Worm (Caenorhabditis elegans) whole organism, L4 larva: Measurements from ENCODE around the gene abhd-12.

ENCODE experiments used
- Y48G9A.11 ChIP-seq: fragments of 200-800 bp; sonication (Bioruptor generic); IDR thresholded peaks from 2 replicates; pipeline ENCODE4 v1.3.6; 2022; ENCODE audit warnings: missing genetic modification reagents, missing genetic modification characterization, missing compliant biosample characterization
- ceh-62 ChIP-seq: sonication (generic microtip); optimal IDR thresholded peaks from 2 replicates; lab custom pipeline; 2017; ENCODE audit warnings: missing biosample characterization, missing genetic modification characterization
- nhr-76 ChIP-seq: fragments of 150-350 bp; optimal IDR thresholded peaks from 2 replicates; lab custom pipeline; 2014; ENCODE audit warnings: missing biosample characterization, missing genetic modification characterization
- skn-1 ChIP-seq: fragments of 150-350 bp; optimal IDR thresholded peaks from 2 replicates; lab custom pipeline; 2014; ENCODE audit warnings: missing biosample characterization, missing genetic modification characterization
- unc-62 ChIP-seq, 3 experiments: fragments of 150-350 bp in 1 of 3; sonication (generic microtip); optimal IDR thresholded peaks in 2 of 3; peaks in 1 of 3; 1 replicate in 1 of 3; 2 replicates in 2 of 3; lab custom pipeline; 2014 to 2017; ENCODE audit warnings: missing biosample characterization in 3 of 3, missing genetic modification characterization in 3 of 3, missing genetic modification reagents in 3 of 3, missing genotype in 1 of 3

DNA sequence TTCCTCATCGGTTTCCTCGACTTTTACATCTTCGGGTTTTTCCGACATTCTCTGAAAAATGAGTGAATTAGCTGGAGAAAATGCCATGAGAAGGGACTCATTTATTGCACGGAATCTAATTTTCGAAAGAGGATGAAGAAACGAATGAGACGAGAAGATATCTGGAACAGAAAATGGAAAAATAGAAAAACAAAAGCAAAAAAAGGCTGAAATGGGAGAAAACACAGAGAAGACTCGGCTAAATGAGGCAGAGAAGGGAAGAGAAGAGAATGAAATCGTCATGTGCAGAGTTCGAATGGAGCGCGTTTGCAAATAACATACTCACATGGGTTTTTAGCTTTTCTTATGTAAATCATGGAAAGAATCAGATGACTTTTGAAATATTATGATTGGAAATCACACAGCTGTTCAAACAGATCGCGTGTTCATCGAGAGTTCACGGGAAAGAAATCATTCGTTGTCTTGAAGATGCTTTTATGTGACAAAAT is 30.3 kb downstream of the abhd-12 start, which contains the start of gene Y97E10AR.6:
- TF ChIP-seq unc-62 (GFP tag; optimal IDR thresholded peaks at IDR 0.05 in 1 of 2; lab: Kevin White, UChicago) (no peak), unc-62 (tag; optimal IDR thresholded peaks at IDR 0.05; lab: Kevin White, UChicago) (no peak), skn-1 (tag; lab: Kevin White, UChicago) (no peak), Y48G9A.11 (GFP tag; lab: Robert Waterston, UW) (no peak), ceh-62 (no peak), nhr-76 (tag; lab: Kevin White, UChicago) (no peak)
